Fruit fly (Drosophila melanogaster) whole organism, prepupa: Measurements from ENCODE around the gene CG17930.

Experiments
- Blimp-1 ChIP-seq: fragments of 200-800 bp; sonication (Bioruptor generic); optimal IDR thresholded peaks from 3 replicates; lab custom pipeline; 2017; ENCODE audit warnings: missing biosample characterization, missing genetic modification characterization, mild to moderate bottlenecking, moderate library complexity, missing genetic modification reagents
- CG10631 ChIP-seq: fragments of 200-800 bp; sonication (Bioruptor generic); optimal IDR thresholded peaks from 2 replicates; lab custom pipeline; 2016; ENCODE audit warnings: missing biosample characterization, missing genetic modification characterization
- CG10669 ChIP-seq: fragments of 200-800 bp; sonication (Bioruptor generic); optimal IDR thresholded peaks from 3 replicates; lab custom pipeline; 2018; ENCODE audit warnings: missing biosample characterization, mild to moderate bottlenecking, missing genetic modification characterization, moderate library complexity
- CG11294 ChIP-seq: fragments of 200-800 bp; sonication (Bioruptor generic); IDR thresholded peaks from 2 replicates; pipeline ENCODE4 v1.3.6; 2022; ENCODE audit warnings: missing biosample characterization, missing genetic modification characterization
- CG11762 ChIP-seq: fragments of 200-800 bp; sonication (Bioruptor generic); optimal IDR thresholded peaks from 3 replicates; lab custom pipeline; 2016; ENCODE audit warnings: missing biosample characterization, missing genetic modification characterization; ENCODE audit not compliant: insufficient read depth
- CG11902 ChIP-seq: fragments of 200-800 bp; sonication (Bioruptor generic); optimal IDR thresholded peaks from 3 replicates; lab custom pipeline; 2016; ENCODE audit warnings: missing biosample characterization, missing genetic modification characterization
- CG15336 ChIP-seq: fragments of 200-800 bp; sonication (Bioruptor generic); IDR thresholded peaks from 2 replicates; pipeline ENCODE4 v1.3.6; 2022; ENCODE audit warnings: missing biosample characterization, missing genetic modification characterization
- CG1621 ChIP-seq: fragments of 200-800 bp; sonication (Bioruptor generic); optimal IDR thresholded peaks from 3 replicates; lab custom pipeline; 2018; ENCODE audit warnings: missing biosample characterization, mild to moderate bottlenecking, missing genetic modification characterization
- CG3032 ChIP-seq: fragments of 200-800 bp; optimal IDR thresholded peaks from 2 replicates; lab custom pipeline; 2019; ENCODE audit warnings: missing biosample characterization, mild to moderate bottlenecking, missing genetic modification characterization, moderate library complexity
- CG31627 ChIP-seq: fragments of 200-800 bp; sonication (Bioruptor generic); optimal IDR thresholded peaks from 3 replicates; lab custom pipeline; 2016; ENCODE audit warnings: missing biosample characterization, missing genetic modification characterization
- CG32006 ChIP-seq: fragments of 200-800 bp; sonication (Bioruptor generic); optimal IDR thresholded peaks from 3 replicates; lab custom pipeline; 2017; ENCODE audit warnings: missing biosample characterization, mild to moderate bottlenecking, missing genetic modification characterization
- CG34406 ChIP-seq: fragments of 200-800 bp; sonication (Bioruptor generic); optimal IDR thresholded peaks from 3 replicates; lab custom pipeline; 2016; ENCODE audit warnings: missing biosample characterization, missing genetic modification characterization
- CG3919 ChIP-seq: fragments of 200-800 bp; sonication (Bioruptor generic); optimal IDR thresholded peaks from 3 replicates; lab custom pipeline; 2016; ENCODE audit warnings: missing biosample characterization, missing genetic modification characterization
- CG6163 ChIP-seq: fragments of 200-800 bp; sonication (Bioruptor generic); IDR thresholded peaks from 3 replicates; pipeline ENCODE4 v1.3.6; 2022; ENCODE audit warnings: missing biosample characterization, missing genetic modification characterization
- CG6276 ChIP-seq: fragments of 200-800 bp; sonication (Bioruptor generic); optimal IDR thresholded peaks from 2 replicates; lab custom pipeline; 2017; ENCODE audit warnings: missing biosample characterization, mild to moderate bottlenecking, missing genetic modification characterization
- CG6792 ChIP-seq: fragments of 200-800 bp; sonication (Bioruptor generic); optimal IDR thresholded peaks from 3 replicates; lab custom pipeline; 2016; ENCODE audit warnings: missing biosample characterization, missing genetic modification characterization
- CG6854 ChIP-seq: fragments of 200-800 bp; sonication (Bioruptor generic); optimal IDR thresholded peaks from 2 replicates; lab custom pipeline; 2017; ENCODE audit warnings: missing biosample characterization, mild to moderate bottlenecking, missing genetic modification characterization
- CG7368 ChIP-seq: fragments of 200-800 bp; sonication (Bioruptor generic); optimal IDR thresholded peaks from 3 replicates; lab custom pipeline; 2016; ENCODE audit warnings: missing biosample characterization, missing genetic modification characterization
- CG8632 ChIP-seq: fragments of 200-800 bp; sonication (Bioruptor generic); optimal IDR thresholded peaks from 3 replicates; lab custom pipeline; 2016; ENCODE audit warnings: missing biosample characterization, missing genetic modification characterization
- CG9139 ChIP-seq: fragments of 200-800 bp; sonication (Bioruptor generic); optimal IDR thresholded peaks from 3 replicates; lab custom pipeline; 2017; ENCODE audit warnings: missing biosample characterization, mild to moderate bottlenecking, missing genetic modification characterization
- Eip75B ChIP-seq: fragments of 200-800 bp; sonication (Bioruptor generic); optimal IDR thresholded peaks from 3 replicates; lab custom pipeline; 2016; ENCODE audit warnings: missing biosample characterization, missing genetic modification characterization
- Eip78C ChIP-seq: fragments of 200-800 bp; sonication (Bioruptor generic); peaks from one replicate; lab custom pipeline; 2016; ENCODE audit warnings: missing biosample characterization, missing genetic modification characterization
- Eip93F ChIP-seq: fragments of 200-800 bp; sonication (Bioruptor generic); optimal IDR thresholded peaks from 2 replicates; lab custom pipeline; 2016; ENCODE audit warnings: missing biosample characterization, mild to moderate bottlenecking, missing genetic modification characterization
- Ets21C ChIP-seq: fragments of 200-800 bp; sonication (Bioruptor generic); optimal IDR thresholded peaks from 3 replicates; lab custom pipeline; 2016; ENCODE audit warnings: missing biosample characterization, missing genetic modification characterization
- Ets96B ChIP-seq: fragments of 200-800 bp; optimal IDR thresholded peaks from 2 replicates; lab custom pipeline; 2019; ENCODE audit warnings: missing biosample characterization, mild to moderate bottlenecking, missing genetic modification characterization, moderate library complexity
- Gug ChIP-seq: fragments of 200-800 bp; sonication (Bioruptor generic); IDR thresholded peaks from 2 replicates; pipeline ENCODE4 v1.3.6; 2022; ENCODE audit warnings: missing biosample characterization, missing genetic modification characterization
- Hr39 ChIP-seq: fragments of 200-800 bp; sonication (Bioruptor generic); optimal IDR thresholded peaks from 2 replicates; lab custom pipeline; 2016; ENCODE audit warnings: missing biosample characterization, missing genetic modification characterization
- Lpt ChIP-seq: fragments of 200-800 bp; sonication (Bioruptor generic); optimal IDR thresholded peaks from 3 replicates; lab custom pipeline; 2016; ENCODE audit warnings: missing biosample characterization, missing genetic modification characterization
- Met ChIP-seq: fragments of 200-800 bp; sonication (Bioruptor generic); optimal IDR thresholded peaks from 3 replicates; lab custom pipeline; 2016; ENCODE audit warnings: missing biosample characterization, missing genetic modification characterization
- OdsH ChIP-seq: fragments of 200-800 bp; sonication (Bioruptor generic); optimal IDR thresholded peaks from 3 replicates; lab custom pipeline; 2016; ENCODE audit warnings: missing biosample characterization, missing genetic modification characterization
- Sox102F ChIP-seq: fragments of 200-800 bp; sonication (Bioruptor generic); optimal IDR thresholded peaks from 2 replicates; lab custom pipeline; 2016; ENCODE audit warnings: missing biosample characterization, mild to moderate bottlenecking, missing genetic modification characterization
- Sox14 ChIP-seq: fragments of 200-800 bp; sonication (Bioruptor generic); optimal IDR thresholded peaks from 3 replicates; lab custom pipeline; 2016; ENCODE audit warnings: missing biosample characterization, missing genetic modification characterization
- Sox15 ChIP-seq: fragments of 200-800 bp; sonication (Bioruptor generic); optimal IDR thresholded peaks from 3 replicates; lab custom pipeline; 2016; ENCODE audit warnings: missing biosample characterization, missing genetic modification characterization
- achi ChIP-seq: fragments of 200-800 bp; sonication (Bioruptor generic); optimal IDR thresholded peaks from 3 replicates; lab custom pipeline; 2016; ENCODE audit warnings: missing biosample characterization, missing genetic modification characterization
- acj6 ChIP-seq: fragments of 200-800 bp; sonication (Bioruptor generic); optimal IDR thresholded peaks from 3 replicates; lab custom pipeline; 2016; ENCODE audit warnings: missing biosample characterization, missing genetic modification characterization
- cyc ChIP-seq: fragments of 200-800 bp; sonication (Bioruptor generic); optimal IDR thresholded peaks from 3 replicates; lab custom pipeline; 2016; ENCODE audit warnings: missing biosample characterization, missing genetic modification characterization
- dac ChIP-seq: fragments of 200-800 bp; sonication (Bioruptor generic); optimal IDR thresholded peaks from 2 replicates; lab custom pipeline; 2017; ENCODE audit warnings: missing biosample characterization, mild to moderate bottlenecking, missing genetic modification characterization
- dsx ChIP-seq: fragments of 200-800 bp; optimal IDR thresholded peaks from 3 replicates; lab custom pipeline; 2019; ENCODE audit warnings: missing biosample characterization, mild to moderate bottlenecking, missing genetic modification characterization, moderate library complexity; ENCODE audit not compliant: poor library complexity, severe bottlenecking
- eg ChIP-seq: fragments of 200-800 bp; sonication (Bioruptor generic); IDR thresholded peaks from 3 replicates; pipeline ENCODE4 v1.3.6; 2022; ENCODE audit warnings: missing biosample characterization, missing genetic modification characterization
- esn ChIP-seq: fragments of 200-800 bp; sonication (Bioruptor generic); optimal IDR thresholded peaks from 2 replicates; lab custom pipeline; 2016; ENCODE audit warnings: missing biosample characterization, mild to moderate bottlenecking, missing genetic modification characterization, moderate library complexity
- fd59A ChIP-seq: fragments of 200-800 bp; sonication (Bioruptor generic); optimal IDR thresholded peaks from 2 replicates; lab custom pipeline; 2017; ENCODE audit warnings: missing biosample characterization, mild to moderate bottlenecking, missing genetic modification characterization, missing genetic modification reagents
- fd85E ChIP-seq: fragments of 200-800 bp; sonication (Bioruptor generic); optimal IDR thresholded peaks from 3 replicates; lab custom pipeline; 2016; ENCODE audit warnings: missing biosample characterization, missing genetic modification characterization
- fkh ChIP-seq: fragments of 200-800 bp; sonication (Bioruptor generic); optimal IDR thresholded peaks from 3 replicates; lab custom pipeline; 2017; ENCODE audit warnings: missing biosample characterization, mild to moderate bottlenecking, missing genetic modification characterization, moderate library complexity
- lz ChIP-seq: fragments of 200-800 bp; sonication (Bioruptor generic); optimal IDR thresholded peaks from 3 replicates; lab custom pipeline; 2016; ENCODE audit warnings: missing biosample characterization, missing genetic modification characterization
- net ChIP-seq: fragments of 200-800 bp; sonication (Bioruptor generic); optimal IDR thresholded peaks from 3 replicates; lab custom pipeline; 2016; ENCODE audit warnings: missing biosample characterization, missing genetic modification characterization
- pdm3 ChIP-seq: fragments of 200-800 bp; sonication (Bioruptor generic); optimal IDR thresholded peaks from 3 replicates; lab custom pipeline; 2016; ENCODE audit warnings: missing biosample characterization, missing genetic modification characterization
- salr ChIP-seq, 2 experiments: fragments of 200-800 bp; sonication (Bioruptor generic); optimal IDR thresholded peaks; 3 replicates each; lab custom pipeline; 2016 to 2018; ENCODE audit warnings: missing biosample characterization in 2 of 2, missing genetic modification characterization in 2 of 2, mild to moderate bottlenecking in 1 of 2
- ss ChIP-seq, 2 experiments: fragments of 200-800 bp; sonication (Bioruptor generic); optimal IDR thresholded peaks; 2 replicates in 1 of 2; 3 replicates in 1 of 2; lab custom pipeline; 2017 to 2018; ENCODE audit warnings: mild to moderate bottlenecking in 2 of 2, missing biosample characterization in 2 of 2, missing genetic modification characterization in 2 of 2, moderate library complexity in 1 of 2
- svp ChIP-seq: fragments of 200-800 bp; sonication (Bioruptor generic); peaks from one replicate; lab custom pipeline; 2016; ENCODE audit warnings: missing biosample characterization, missing genetic modification characterization
- topi ChIP-seq: fragments of 200-800 bp; sonication (Bioruptor generic); optimal IDR thresholded peaks from 3 replicates; lab custom pipeline; 2016; ENCODE audit warnings: missing biosample characterization, missing genetic modification characterization
- vri ChIP-seq: fragments of 200-800 bp; sonication (Bioruptor generic); optimal IDR thresholded peaks from 3 replicates; lab custom pipeline; 2016; ENCODE audit warnings: missing biosample characterization, mild to moderate bottlenecking, missing genetic modification characterization

The CG17930 gene

dm6 chr3R:16336327-16337052 is 8.8 kb downstream of the CG17930 start:
- peak; percentile 17 for TF ChIP-seq achi (GFP tag; lab: Kevin White, UChicago)
- TF ChIP-seq CG32006 (GFP tag; lab: Kevin White, UChicago), result peak; percentile 90
- peak; percentile 56 for TF ChIP-seq topi (GFP tag; lab: Kevin White, UChicago)
- TF ChIP-seq CG1621 (tag; lab: Kevin White, UChicago), result no peak
- no peak for TF ChIP-seq CG6163 (GFP tag; lab: Robert Waterston, UW)
- TF ChIP-seq Gug, result no peak
- TF ChIP-seq fd85E (GFP tag; lab: Kevin White, UChicago), result no peak
- peak; percentile 18 for TF ChIP-seq CG3919 (GFP tag; lab: Kevin White, UChicago)
- TF ChIP-seq CG11902 (GFP tag; lab: Kevin White, UChicago), result no peak
- TF ChIP-seq Eip93F, result no peak
- peak; percentile 56 for TF ChIP-seq Hr39
- peak; percentile 15 for TF ChIP-seq acj6
- TF ChIP-seq Met, result peak; percentile 70
- TF ChIP-seq vri (GFP tag; lab: Kevin White, UChicago), result no peak
- TF ChIP-seq CG6792 (GFP tag; lab: Kevin White, UChicago), result peak; percentile 31
- TF ChIP-seq net (GFP tag; lab: Kevin White, UChicago), result peak; percentile 45
- peak; percentile 77 for TF ChIP-seq dac (GFP tag; lab: Kevin White, UChicago)
- TF ChIP-seq dsx (GFP tag; lab: Kevin White, UChicago), result no peak
- peak; percentile 80 for TF ChIP-seq svp (GFP tag; lab: Kevin White, UChicago)
- peak; percentile 51; the same call in 1 of the 2 replicates for TF ChIP-seq CG15336
- no peak for TF ChIP-seq Ets96B (tag; lab: Kevin White, UChicago)
- TF ChIP-seq fkh (GFP tag; lab: Kevin White, UChicago), result peak; percentile 22
- peak; percentile 27 for TF ChIP-seq CG11762
- peak; percentile 64 for TF ChIP-seq OdsH
- peak; percentile 66 for TF ChIP-seq esn
- TF ChIP-seq Sox14, result peak; percentile 38
- TF ChIP-seq fd59A, result no peak
- no peak for TF ChIP-seq CG9139 (GFP tag; lab: Kevin White, UChicago)
- TF ChIP-seq CG31627 (GFP tag; lab: Kevin White, UChicago), result peak; percentile 46
- TF ChIP-seq CG10669 (GFP tag; lab: Kevin White, UChicago), result peak; percentile 4
- no peak for TF ChIP-seq CG6854 (GFP tag; lab: Kevin White, UChicago)
- no peak for TF ChIP-seq ss (GFP tag; optimal IDR thresholded peaks at IDR 0.05; lab: Kevin White, UChicago)
- TF ChIP-seq Sox102F (GFP tag; lab: Kevin White, UChicago), result no peak
- peak; percentile 34 for TF ChIP-seq Ets21C (GFP tag; lab: Kevin White, UChicago)
- peak; percentile 62 for TF ChIP-seq lz (GFP tag; lab: Kevin White, UChicago)
- TF ChIP-seq CG7368 (GFP tag; lab: Kevin White, UChicago), result no peak
- 0 out of 3 replicates have a peak, but pooled peaks have one; percentile 43 for TF ChIP-seq eg (GFP tag; lab: Robert Waterston, UW)
- peak; percentile 28 for TF ChIP-seq Eip75B (GFP tag; lab: Kevin White, UChicago)
- peak; percentile 38 for TF ChIP-seq CG10631 (GFP tag; lab: Kevin White, UChicago)
- no peak for TF ChIP-seq CG11294 (GFP tag; lab: Robert Waterston, UW)
- no peak for TF ChIP-seq Sox15
- peak in 1 of 2 experiments; percentile 60 for TF ChIP-seq salr (GFP tag; optimal IDR thresholded peaks at IDR 0.05; lab: Kevin White, UChicago)
- TF ChIP-seq Blimp-1 (GFP tag; lab: Kevin White, UChicago), result no peak
- TF ChIP-seq pdm3 (GFP tag; lab: Kevin White, UChicago), result peak; percentile 53
- TF ChIP-seq cyc (GFP tag; lab: Kevin White, UChicago), result peak; percentile 39
- TF ChIP-seq CG3032, result no peak
- TF ChIP-seq CG34406 (GFP tag; lab: Kevin White, UChicago), result peak; percentile 28
- TF ChIP-seq Lpt (GFP tag; lab: Kevin White, UChicago), result peak; percentile 10
- peak; percentile 71 for TF ChIP-seq CG6276 (GFP tag; lab: Kevin White, UChicago)
- no peak for TF ChIP-seq CG8632
- TF ChIP-seq Eip78C (GFP tag; lab: Kevin White, UChicago), result peak; percentile 94
